Fruit fly (Drosophila melanogaster) whole organism, embryonic: ENCODE data around the gene REG.
A peak's percentile ranks its signal among the peaks of the same experiment; 100 is the strongest.

Experiments used
- Blimp-1 ChIP-seq: fragments of 200-800 bp; sonication (Bioruptor generic); optimal IDR thresholded peaks from 3 replicates; lab custom pipeline; 2018; ENCODE audit warnings: missing biosample characterization, missing genetic modification characterization, mild to moderate bottlenecking, moderate library complexity, missing genetic modification reagents
- CG11456 ChIP-seq: fragments of 200-800 bp; sonication (Bioruptor generic); IDR thresholded peaks from 3 replicates; pipeline ENCODE4 v1.3.6; 2022; ENCODE audit warnings: missing biosample characterization, missing genetic modification characterization
- CG12155 ChIP-seq: fragments of 200-800 bp; sonication (Bioruptor generic); optimal IDR thresholded peaks from 3 replicates; lab custom pipeline; 2016; ENCODE audit warnings: missing biosample characterization, missing genetic modification characterization
- CG12219 ChIP-seq: fragments of 200-800 bp; sonication (Bioruptor generic); optimal IDR thresholded peaks from 3 replicates; lab custom pipeline; 2018; ENCODE audit warnings: missing biosample characterization, mild to moderate bottlenecking, missing genetic modification characterization
- CG12236 ChIP-seq: fragments of 200-800 bp; sonication (Bioruptor generic); optimal IDR thresholded peaks from 2 replicates; lab custom pipeline; 2016; ENCODE audit warnings: missing biosample characterization, missing genetic modification characterization
- CG12769 ChIP-seq: fragments of 200-800 bp; sonication (Bioruptor generic); optimal IDR thresholded peaks from 2 replicates; lab custom pipeline; 2019; ENCODE audit warnings: missing biosample characterization, mild to moderate bottlenecking, missing genetic modification characterization, moderate library complexity
- CG13894 ChIP-seq: fragments of 200-800 bp; sonication (Bioruptor generic); optimal IDR thresholded peaks from 3 replicates; lab custom pipeline; 2018; ENCODE audit warnings: missing biosample characterization, mild to moderate bottlenecking, missing genetic modification characterization, moderate library complexity
- CG14710 ChIP-seq: fragments of 200-800 bp; sonication (Bioruptor generic); optimal IDR thresholded peaks from 3 replicates; lab custom pipeline; 2019; ENCODE audit warnings: missing biosample characterization, mild to moderate bottlenecking, missing genetic modification characterization, moderate library complexity
- CG17328 ChIP-seq: fragments of 200-800 bp; sonication (Bioruptor generic); IDR thresholded peaks from 2 replicates; pipeline ENCODE4 v1.3.6; 2022; ENCODE audit warnings: missing biosample characterization, missing genetic modification characterization
- CG17829 ChIP-seq: fragments of 200-800 bp; optimal IDR thresholded peaks from 2 replicates; lab custom pipeline; 2019; ENCODE audit warnings: missing biosample characterization, mild to moderate bottlenecking, missing genetic modification characterization, moderate library complexity
- CG2199 ChIP-seq: fragments of 200-800 bp; sonication (Bioruptor generic); IDR thresholded peaks from 3 replicates; pipeline ENCODE4 v1.3.6; 2022; ENCODE audit warnings: missing biosample characterization, missing genetic modification characterization
- CG2712 ChIP-seq: fragments of 200-800 bp; optimal IDR thresholded peaks from 3 replicates; lab custom pipeline; 2019; ENCODE audit warnings: missing biosample characterization, mild to moderate bottlenecking, missing genetic modification characterization, moderate library complexity
- CG34422 ChIP-seq: fragments of 200-800 bp; sonication (Bioruptor generic); IDR thresholded peaks from 3 replicates; pipeline ENCODE4 v1.3.6; 2022; ENCODE audit warnings: missing biosample characterization, missing genetic modification characterization
- CG4820 ChIP-seq: fragments of 200-800 bp; sonication (Bioruptor generic); optimal IDR thresholded peaks from 3 replicates; lab custom pipeline; 2016; ENCODE audit warnings: missing biosample characterization, missing genetic modification characterization
- CG5180 ChIP-seq: fragments of 200-800 bp; sonication (Bioruptor generic); optimal IDR thresholded peaks from 3 replicates; lab custom pipeline; 2017; ENCODE audit warnings: missing biosample characterization, missing genetic modification characterization, mild to moderate bottlenecking, moderate library complexity, missing genetic modification reagents
- CG6765 ChIP-seq: fragments of 200-800 bp; sonication (Bioruptor generic); optimal IDR thresholded peaks from 3 replicates; lab custom pipeline; 2017; ENCODE audit warnings: missing biosample characterization, mild to moderate bottlenecking, missing genetic modification characterization
- CG7556 ChIP-seq: fragments of 200-800 bp; sonication (Bioruptor generic); optimal IDR thresholded peaks from 2 replicates; lab custom pipeline; 2017; ENCODE audit warnings: missing biosample characterization, mild to moderate bottlenecking, missing genetic modification characterization
- CG7745 ChIP-seq: fragments of 200-800 bp; sonication (Bioruptor generic); optimal IDR thresholded peaks from 2 replicates; lab custom pipeline; 2018; ENCODE audit warnings: missing biosample characterization, mild to moderate bottlenecking, missing genetic modification characterization, moderate library complexity
- D19B ChIP-seq: fragments of 200-800 bp; sonication (Bioruptor generic); optimal IDR thresholded peaks from 2 replicates; lab custom pipeline; 2017; ENCODE audit warnings: missing biosample characterization, mild to moderate bottlenecking, missing genetic modification characterization
- Deaf1 ChIP-seq: fragments of 200-800 bp; optimal IDR thresholded peaks from 3 replicates; lab custom pipeline; 2019; ENCODE audit warnings: missing biosample characterization, mild to moderate bottlenecking, missing genetic modification characterization, moderate library complexity
- Dref ChIP-seq: fragments of 200-800 bp; sonication (Bioruptor generic); IDR thresholded peaks from 2 replicates; pipeline ENCODE4 v1.3.6; 2022; ENCODE audit warnings: missing biosample characterization, missing genetic modification characterization
- HLH4C ChIP-seq: fragments of 200-800 bp; sonication (Bioruptor generic); IDR thresholded peaks from 3 replicates; pipeline ENCODE4 v1.3.6; 2022; ENCODE audit warnings: missing biosample characterization, missing genetic modification characterization; ENCODE audit not compliant: partially characterized antibody
- HLHmδ ChIP-seq: fragments of 200-800 bp; sonication (Bioruptor generic); optimal IDR thresholded peaks from 2 replicates; lab custom pipeline; 2018; ENCODE audit warnings: missing biosample characterization, mild to moderate bottlenecking, missing genetic modification characterization, moderate library complexity
- Nf-YB ChIP-seq: fragments of 200-800 bp; sonication (Bioruptor generic); optimal IDR thresholded peaks from 3 replicates; lab custom pipeline; 2019; ENCODE audit warnings: missing biosample characterization, mild to moderate bottlenecking, missing genetic modification characterization, moderate library complexity
- bsh ChIP-seq, 2 experiments: fragments of 200-800 bp; sonication (Bioruptor generic); optimal IDR thresholded peaks; 2 replicates each; lab custom pipeline; 2017 to 2018; ENCODE audit warnings: mild to moderate bottlenecking in 2 of 2, missing biosample characterization in 2 of 2, missing genetic modification characterization in 2 of 2, moderate library complexity in 1 of 2
- cg ChIP-seq: fragments of 200-800 bp; sonication (Bioruptor generic); optimal IDR thresholded peaks from 3 replicates; lab custom pipeline; 2019; ENCODE audit warnings: missing biosample characterization, mild to moderate bottlenecking, missing genetic modification characterization, moderate library complexity
- ci ChIP-seq: fragments of 200-800 bp; sonication (Bioruptor generic); IDR thresholded peaks from 3 replicates; pipeline ENCODE4 v1.3.6; 2022; ENCODE audit warnings: missing biosample characterization, missing genetic modification characterization
- crol ChIP-seq: fragments of 200-800 bp; sonication (Bioruptor generic); IDR thresholded peaks from 2 replicates; pipeline ENCODE4 v1.3.6; 2022; ENCODE audit warnings: missing biosample characterization, missing genetic modification characterization
- dmrt11E ChIP-seq: fragments of 200-800 bp; sonication (Bioruptor generic); optimal IDR thresholded peaks from 3 replicates; lab custom pipeline; 2018; ENCODE audit warnings: missing biosample characterization, mild to moderate bottlenecking, missing genetic modification characterization, moderate library complexity
- lab ChIP-seq: fragments of 200-800 bp; sonication (Bioruptor generic); optimal IDR thresholded peaks from 3 replicates; lab custom pipeline; 2017; ENCODE audit warnings: missing biosample characterization, missing genetic modification characterization, mild to moderate bottlenecking, moderate library complexity, missing genetic modification reagents
- lbe ChIP-seq: fragments of 200-800 bp; sonication (Bioruptor generic); optimal IDR thresholded peaks from 2 replicates; lab custom pipeline; 2016; ENCODE audit warnings: missing biosample characterization, mild to moderate bottlenecking, missing genetic modification characterization
- nerfin-2 ChIP-seq: fragments of 200-800 bp; sonication (Bioruptor generic); IDR thresholded peaks from 2 replicates; pipeline ENCODE4 v1.3.6; 2022; ENCODE audit warnings: missing biosample characterization, missing genetic modification characterization; ENCODE audit not compliant: partially characterized antibody
- nom ChIP-seq: fragments of 200-800 bp; sonication (Bioruptor generic); optimal IDR thresholded peaks from 2 replicates; lab custom pipeline; 2017; ENCODE audit warnings: missing biosample characterization, missing genetic modification characterization, mild to moderate bottlenecking, moderate library complexity, missing genetic modification reagents
- pfk ChIP-seq: fragments of 200-800 bp; sonication (Bioruptor generic); optimal IDR thresholded peaks from 2 replicates; lab custom pipeline; 2018; ENCODE audit warnings: missing biosample characterization, mild to moderate bottlenecking, missing genetic modification characterization, moderate library complexity
- sr ChIP-seq: fragments of 200-800 bp; sonication (Bioruptor generic); IDR thresholded peaks from 3 replicates; pipeline ENCODE4 v1.3.6; 2022; ENCODE audit warnings: missing biosample characterization, missing genetic modification characterization
- sug ChIP-seq: fragments of 200-800 bp; optimal IDR thresholded peaks from 2 replicates; lab custom pipeline; 2019; ENCODE audit warnings: missing biosample characterization, mild to moderate bottlenecking, missing genetic modification characterization, moderate library complexity
- ttk ChIP-seq: fragments of 200-800 bp; sonication (Bioruptor generic); IDR thresholded peaks from 2 replicates; pipeline ENCODE4 v2.1.2; 2022; ENCODE audit warnings: missing biosample characterization, missing genetic modification characterization

REG gene

DNA sequence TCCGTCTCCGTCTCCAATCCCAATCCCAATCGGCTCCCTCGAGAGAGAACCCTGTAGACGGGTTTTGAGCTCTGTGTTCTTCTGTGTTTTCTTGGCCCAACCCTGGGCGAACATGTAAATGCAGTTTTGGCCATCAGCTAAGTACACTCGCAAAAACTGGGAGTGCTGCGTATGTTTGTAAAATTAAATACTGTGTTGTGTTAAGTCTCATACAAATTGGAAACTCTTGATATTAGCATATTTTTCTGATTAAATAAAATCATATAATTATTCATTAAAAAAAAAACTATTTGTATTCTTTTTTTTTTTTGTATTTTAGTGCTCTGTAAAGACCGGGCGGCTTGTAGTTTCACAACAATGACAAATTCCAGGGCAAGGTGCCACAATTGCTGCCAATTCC, 33.6 kb downstream of the REG start:
- TF ChIP-seq bsh (GFP tag; optimal IDR thresholded peaks at IDR 0.05; lab: Kevin White, UChicago), result peak in 1 of 2 experiments; percentile 59
- TF ChIP-seq CG12236 (GFP tag; lab: Kevin White, UChicago), result no peak
- no peak for TF ChIP-seq CG7556
- no peak for TF ChIP-seq nerfin-2
- TF ChIP-seq CG4820 (GFP tag; lab: Kevin White, UChicago), result no peak
- no peak for TF ChIP-seq CG7745
- TF ChIP-seq nom, result peak; percentile 61
- TF ChIP-seq CG34422 (GFP tag; lab: Robert Waterston, UW), result no peak
- TF ChIP-seq dmrt11E (tag; lab: Kevin White, UChicago), result no peak
- TF ChIP-seq CG13894 (tag; lab: Kevin White, UChicago), result no peak
- no peak for TF ChIP-seq CG11456 (GFP tag; lab: Robert Waterston, UW)
- no peak for TF ChIP-seq CG12219 (GFP tag; lab: Kevin White, UChicago)
- peak; percentile 33 for TF ChIP-seq lbe
- no peak for TF ChIP-seq HLHmδ
- no peak for TF ChIP-seq CG17829 (tag; lab: Kevin White, UChicago)
- no peak for TF ChIP-seq Nf-YB (GFP tag; lab: Kevin White, UChicago)

DNA sequence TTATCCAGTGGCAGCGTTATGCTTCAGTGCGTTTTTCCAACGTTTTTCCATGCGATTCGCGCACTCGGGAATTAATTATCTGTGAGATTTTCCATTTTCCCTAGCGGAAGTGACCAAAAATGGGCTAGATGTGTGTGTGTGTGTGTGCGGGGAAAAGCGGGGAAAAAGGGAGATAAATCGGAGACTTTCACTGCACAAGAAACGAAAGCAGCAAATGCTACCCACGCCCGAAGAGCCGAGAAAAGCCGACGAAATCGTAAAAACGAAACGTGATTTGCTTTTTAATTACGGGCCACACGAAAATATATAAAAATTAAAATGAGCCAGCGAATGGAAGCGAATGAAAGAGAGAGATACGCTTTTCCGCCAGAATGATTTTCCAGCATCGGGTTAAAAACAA, 35.7 kb downstream of the REG start:
- peak; percentile 89 for TF ChIP-seq Blimp-1
- 0 out of 3 replicates have a peak, but pooled peaks have one; percentile 39 for TF ChIP-seq HLH4C
- TF ChIP-seq cg, result peak; percentile 6
- no peak for TF ChIP-seq CG12155 (GFP tag; lab: Kevin White, UChicago)
- TF ChIP-seq Deaf1 (tag; lab: Kevin White, UChicago), result peak; percentile 70
- TF ChIP-seq CG2712 (tag; lab: Kevin White, UChicago), result no peak
- TF ChIP-seq crol (GFP tag; lab: Robert Waterston, UW), result peak; percentile 44; the same call in 1 of the 2 replicates
- peak; percentile 18; the same call in 1 of the 3 replicates for TF ChIP-seq sr (GFP tag; lab: Robert Waterston, UW)
- peak; percentile 5 for TF ChIP-seq CG7745
- TF ChIP-seq, all 482 proteins: peak for 7

DNA sequence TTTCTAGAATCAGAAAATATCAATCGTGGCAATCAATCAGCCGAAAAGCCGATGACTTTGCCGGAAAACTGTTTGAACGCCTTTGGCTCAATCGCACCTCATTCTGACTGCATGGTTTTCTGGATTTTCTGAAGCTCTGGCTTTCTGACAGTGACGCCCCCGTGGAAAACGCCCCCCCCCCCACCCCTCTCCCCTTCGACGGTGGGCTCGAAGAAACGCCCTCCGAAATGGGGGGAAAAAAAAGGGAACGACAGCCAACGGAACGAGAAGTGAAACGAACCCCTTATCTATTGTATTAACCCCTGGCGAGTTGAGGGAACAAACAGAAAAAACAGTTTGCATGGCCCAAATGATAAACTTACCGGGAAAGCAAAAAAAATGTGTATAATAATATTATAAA, 36.4 kb downstream of the REG start:
- TF ChIP-seq CG12769 (peak; percentile 11), pfk (GFP tag; lab: Kevin White, UChicago) (peak; percentile 58), lab (GFP tag; lab: Kevin White, UChicago) (peak; percentile 47), Dref (GFP tag; lab: Robert Waterston, UW) (no peak), CG5180 (GFP tag; lab: Kevin White, UChicago) (peak; percentile 34), CG14710 (tag; lab: Kevin White, UChicago) (no peak), ci (GFP tag; lab: Robert Waterston, UW) (peak; percentile 45; the same call in 1 of the 3 replicates), CG17328 (GFP tag; lab: Robert Waterston, UW) (0 out of 2 replicates have a peak, but pooled peaks have one; percentile 5), CG2199 (GFP tag; lab: Robert Waterston, UW) (peak; percentile 31; the same call in 1 of the 3 replicates), sug (peak; percentile 28), CG6765 (no peak), crol (GFP tag; lab: Robert Waterston, UW) (peak; percentile 92), ttk (GFP tag; lab: Robert Waterston, UW) (0 out of 2 replicates have a peak, but pooled peaks have one; percentile 16), D19B (no peak)
